Worm (Caenorhabditis elegans) whole organism, midembryonic: ENCODE measurements around the gene R12B2.13.
A peak's percentile ranks its signal among the peaks of the same experiment; 100 is the strongest.

ENCODE experiments used
- T22C8.4 ChIP-seq: fragments of 200-800 bp; sonication (Bioruptor generic); IDR thresholded peaks from 2 replicates; pipeline ENCODE4 v1.3.6; 2022; ENCODE audit warnings: missing genetic modification characterization, missing compliant biosample characterization
- cog-1 ChIP-seq: sonication (generic microtip); optimal IDR thresholded peaks from 2 replicates; lab custom pipeline; 2016; ENCODE audit warnings: missing genetic modification characterization, missing compliant biosample characterization
- flt-1 ChIP-seq: fragments of 200-800 bp; sonication (Bioruptor generic); IDR thresholded peaks from 2 replicates; pipeline ENCODE4 v1.3.6; 2022; ENCODE audit warnings: missing genetic modification characterization, missing compliant biosample characterization
- klf-2 ChIP-seq: fragments of 200-800 bp; sonication (Bioruptor generic); conservative IDR thresholded peaks from 2 replicates; pipeline ENCODE4 v1.3.6; 2022; ENCODE audit warnings: missing genetic modification reagents, missing genetic modification characterization, missing compliant biosample characterization
- med-1 ChIP-seq: sonication (generic microtip); optimal IDR thresholded peaks from 2 replicates; lab custom pipeline; 2017; ENCODE audit warnings: missing genetic modification characterization, mild to moderate bottlenecking, missing compliant biosample characterization, antibody characterized with exemption, missing genetic modification reagents; ENCODE audit not compliant: insufficient read depth
- ref-1 ChIP-seq: fragments of 200-800 bp; sonication (Bioruptor generic); conservative IDR thresholded peaks from 2 replicates; pipeline ENCODE4 v1.3.6; 2022; ENCODE audit warnings: missing genetic modification reagents, missing genetic modification characterization, missing compliant biosample characterization
- tab-1 ChIP-seq: fragments of 200-800 bp; sonication (Bioruptor generic); IDR thresholded peaks from 2 replicates; pipeline ENCODE4 v1.3.6; 2022; ENCODE audit warnings: missing genetic modification characterization, missing compliant biosample characterization
- ztf-23 ChIP-seq: fragments of 200-800 bp; sonication (Bioruptor generic); IDR thresholded peaks from 2 replicates; pipeline ENCODE4 v1.3.6; 2022; ENCODE audit warnings: missing genetic modification reagents, missing genetic modification characterization, missing compliant biosample characterization
- ztf-29 ChIP-seq: fragments of 200-800 bp; sonication (Bioruptor generic); IDR thresholded peaks from 2 replicates; pipeline ENCODE4 v1.3.6; 2022; ENCODE audit warnings: missing genetic modification reagents, missing genetic modification characterization, missing compliant biosample characterization

DNA sequence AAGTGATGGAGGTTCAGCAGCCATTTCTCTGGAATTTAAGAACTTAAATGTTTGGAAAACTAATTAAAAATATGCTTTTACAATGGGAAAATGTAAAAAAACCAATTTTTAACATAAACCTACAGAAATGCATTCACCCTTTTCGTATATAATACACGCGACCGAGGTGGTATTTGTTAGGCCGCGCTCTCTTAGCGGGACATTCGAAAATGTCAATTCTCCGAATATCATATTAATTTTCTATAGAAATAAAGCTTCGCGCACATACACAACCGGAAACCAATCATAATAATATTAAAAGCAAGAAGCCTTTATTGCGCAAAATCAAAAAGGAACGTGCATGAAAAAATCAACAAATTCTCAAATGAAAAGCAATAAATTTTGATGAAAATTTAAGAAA, 20.0 kb upstream of the R12B2.13 start, which contains the start of gene ddx-23:
- TF ChIP-seq flt-1 (no peak), cog-1 (no peak), tab-1 (GFP tag; lab: Robert Waterston, UW) (no peak), med-1 (GFP tag; lab: Kevin White, UChicago) (no peak), ztf-23 (GFP tag; lab: Robert Waterston, UW) (0 out of 2 replicates have a peak, but pooled peaks have one; percentile 11), ztf-29 (GFP tag; lab: Robert Waterston, UW) (no peak), T22C8.4 (GFP tag; lab: Robert Waterston, UW) (no peak), klf-2 (GFP tag; lab: Robert Waterston, UW) (no peak), ref-1 (no peak)
